Fruit fly (Drosophila melanogaster) whole organism, embryonic: ENCODE data around the gene Acn.

Source experiments
- Bteb2 ChIP-seq: fragments of 200-800 bp; sonication (Bioruptor generic); optimal IDR thresholded peaks from 2 replicates; lab custom pipeline; 2016; ENCODE audit warnings: missing biosample characterization, missing genetic modification characterization
- CG12071 ChIP-seq: fragments of 200-800 bp; sonication (Bioruptor generic); optimal IDR thresholded peaks from 3 replicates; lab custom pipeline; 2018; ENCODE audit warnings: missing biosample characterization, mild to moderate bottlenecking, missing genetic modification characterization
- CG13624 ChIP-seq: fragments of 200-800 bp; sonication (Bioruptor generic); optimal IDR thresholded peaks from 2 replicates; lab custom pipeline; 2016; ENCODE audit warnings: missing biosample characterization, missing genetic modification characterization
- CG1832 ChIP-seq: fragments of 200-800 bp; sonication (Bioruptor generic); optimal IDR thresholded peaks from 2 replicates; lab custom pipeline; 2017; ENCODE audit warnings: missing biosample characterization, mild to moderate bottlenecking, missing genetic modification characterization, inconsistent platforms
- CG31441 ChIP-seq: fragments of 200-800 bp; sonication (Bioruptor generic); IDR thresholded peaks from 2 replicates; pipeline ENCODE4 v1.3.6; 2022; ENCODE audit warnings: missing biosample characterization, missing genetic modification characterization
- CG34224 ChIP-seq: fragments of 200-800 bp; sonication (Bioruptor generic); IDR thresholded peaks from 3 replicates; pipeline ENCODE4 v1.3.6; 2022; ENCODE audit warnings: missing biosample characterization, missing genetic modification characterization; ENCODE audit not compliant: partially characterized antibody
- CG4360 ChIP-seq: fragments of 200-800 bp; sonication (Bioruptor generic); IDR thresholded peaks from 2 replicates; pipeline ENCODE4 v1.3.6; 2022; ENCODE audit warnings: missing biosample characterization, missing genetic modification characterization
- CG4707 ChIP-seq: fragments of 200-800 bp; sonication (Bioruptor generic); optimal IDR thresholded peaks from 2 replicates; lab custom pipeline; 2018; ENCODE audit warnings: missing biosample characterization, mild to moderate bottlenecking, missing genetic modification characterization, moderate library complexity
- CG4730 ChIP-seq: fragments of 200-800 bp; sonication (Bioruptor generic); IDR thresholded peaks from 2 replicates; pipeline ENCODE4 v1.3.6; 2022; ENCODE audit warnings: missing biosample characterization, missing genetic modification characterization
- CG6254 ChIP-seq: fragments of 200-800 bp; sonication (Bioruptor generic); optimal IDR thresholded peaks from 3 replicates; lab custom pipeline; 2017; ENCODE audit warnings: mild to moderate bottlenecking, missing biosample characterization, missing genetic modification reagents, missing genetic modification characterization
- CG6683 ChIP-seq: fragments of 200-800 bp; sonication (Bioruptor generic); optimal IDR thresholded peaks from 2 replicates; lab custom pipeline; 2017; ENCODE audit warnings: missing biosample characterization, mild to moderate bottlenecking, missing genetic modification characterization, missing genetic modification reagents
- CG7839 ChIP-seq: fragments of 200-800 bp; sonication (Bioruptor generic); optimal IDR thresholded peaks from 3 replicates; lab custom pipeline; 2018; ENCODE audit warnings: missing biosample characterization, mild to moderate bottlenecking, missing genetic modification characterization, moderate library complexity
- CG8290 ChIP-seq, 3 experiments: fragments of 200-800 bp; sonication (Bioruptor generic); optimal IDR thresholded peaks; 2 replicates each; lab custom pipeline; 2016 to 2019; ENCODE audit warnings: missing biosample characterization in 3 of 3, missing genetic modification characterization in 3 of 3, mild to moderate bottlenecking in 2 of 3, moderate library complexity in 1 of 3
- CG8359 ChIP-seq: fragments of 200-800 bp; sonication (Bioruptor generic); optimal IDR thresholded peaks from 2 replicates; lab custom pipeline; 2017; ENCODE audit warnings: missing biosample characterization, mild to moderate bottlenecking, missing genetic modification characterization, borderline replicate concordance
- CTCF ChIP-seq: fragments of 200-800 bp; sonication (Bioruptor generic); optimal IDR thresholded peaks from 2 replicates; lab custom pipeline; 2017; ENCODE audit warnings: missing biosample characterization, mild to moderate bottlenecking, missing genetic modification characterization, moderate library complexity
- Dek ChIP-seq: fragments of 200-800 bp; sonication (Bioruptor generic); optimal IDR thresholded peaks from 3 replicates; lab custom pipeline; 2019; ENCODE audit warnings: missing biosample characterization, mild to moderate bottlenecking, missing genetic modification characterization, moderate library complexity
- Gsc ChIP-seq: fragments of 200-800 bp; sonication (Bioruptor generic); IDR thresholded peaks from 2 replicates; pipeline ENCODE4 v1.3.6; 2022; ENCODE audit warnings: missing biosample characterization, missing genetic modification characterization
- HLHmδ ChIP-seq: fragments of 200-800 bp; sonication (Bioruptor generic); optimal IDR thresholded peaks from 2 replicates; lab custom pipeline; 2018; ENCODE audit warnings: missing biosample characterization, mild to moderate bottlenecking, missing genetic modification characterization, moderate library complexity
- HmgD ChIP-seq: fragments of 200-800 bp; sonication (Bioruptor generic); optimal IDR thresholded peaks from 3 replicates; lab custom pipeline; 2016; ENCODE audit warnings: missing biosample characterization, missing genetic modification characterization
- Hr3 ChIP-seq: fragments of 200-800 bp; sonication (Bioruptor generic); optimal IDR thresholded peaks from 3 replicates; lab custom pipeline; 2016; ENCODE audit warnings: missing biosample characterization, missing genetic modification characterization
- Hr51 ChIP-seq, 2 experiments: fragments of 200-800 bp; sonication (Bioruptor generic); optimal IDR thresholded peaks; 2 replicates in 1 of 2; 3 replicates in 1 of 2; lab custom pipeline; 2016 to 2018; ENCODE audit warnings: missing biosample characterization in 2 of 2, missing genetic modification characterization in 2 of 2, mild to moderate bottlenecking in 1 of 2, moderate library complexity in 1 of 2
- Kr ChIP-seq: fragments of 200-800 bp; sonication (Bioruptor generic); optimal IDR thresholded peaks from 2 replicates; lab custom pipeline; 2017; ENCODE audit warnings: missing biosample characterization, mild to moderate bottlenecking, missing genetic modification characterization
- MTF-1 ChIP-seq: fragments of 200-800 bp; sonication (Bioruptor generic); optimal IDR thresholded peaks from 2 replicates; lab custom pipeline; 2018; ENCODE audit warnings: missing biosample characterization, mild to moderate bottlenecking, missing genetic modification characterization, borderline replicate concordance
- Mes4 ChIP-seq: fragments of 200-800 bp; sonication (Bioruptor generic); optimal IDR thresholded peaks from 2 replicates; lab custom pipeline; 2016; ENCODE audit warnings: missing biosample characterization, missing genetic modification characterization
- Oli ChIP-seq: fragments of 200-800 bp; sonication (Bioruptor generic); optimal IDR thresholded peaks from 2 replicates; lab custom pipeline; 2018; ENCODE audit warnings: missing biosample characterization, mild to moderate bottlenecking, missing genetic modification characterization, moderate library complexity
- PHDP ChIP-seq: fragments of 200-800 bp; sonication (Bioruptor generic); optimal IDR thresholded peaks from 3 replicates; lab custom pipeline; 2018; ENCODE audit warnings: missing biosample characterization, mild to moderate bottlenecking, missing genetic modification characterization, moderate library complexity
- Pdp1 ChIP-seq, 2 experiments: fragments of 200-800 bp; sonication (Bioruptor generic); optimal IDR thresholded peaks; 3 replicates each; lab custom pipeline; 2016; ENCODE audit warnings: missing biosample characterization in 2 of 2, missing genetic modification characterization in 2 of 2, mild to moderate bottlenecking in 1 of 2, moderate library complexity in 1 of 2
- Side ChIP-seq: fragments of 200-800 bp; sonication (Bioruptor generic); optimal IDR thresholded peaks from 2 replicates; lab custom pipeline; 2016; ENCODE audit warnings: missing biosample characterization, missing genetic modification characterization
- Sry-δ ChIP-seq: fragments of 200-800 bp; sonication (Bioruptor generic); optimal IDR thresholded peaks from 2 replicates; lab custom pipeline; 2016; ENCODE audit warnings: missing biosample characterization, missing genetic modification characterization
- Ssrp ChIP-seq: fragments of 200-800 bp; sonication (Bioruptor generic); optimal IDR thresholded peaks from 2 replicates; lab custom pipeline; 2018; ENCODE audit warnings: missing biosample characterization, mild to moderate bottlenecking, missing genetic modification characterization, moderate library complexity
- TFAM ChIP-seq: fragments of 200-800 bp; sonication (Bioruptor generic); optimal IDR thresholded peaks from 2 replicates; lab custom pipeline; 2017; ENCODE audit warnings: missing biosample characterization, missing genetic modification characterization, inconsistent platforms
- ac ChIP-seq: fragments of 200-800 bp; sonication (Bioruptor generic); optimal IDR thresholded peaks from 3 replicates; lab custom pipeline; 2017; ENCODE audit warnings: missing biosample characterization, mild to moderate bottlenecking, missing genetic modification characterization
- corto ChIP-seq: fragments of 200-800 bp; sonication (Bioruptor generic); optimal IDR thresholded peaks from 2 replicates; lab custom pipeline; 2016; ENCODE audit warnings: missing biosample characterization, mild to moderate bottlenecking, missing genetic modification characterization, moderate library complexity
- dan ChIP-seq: fragments of 200-800 bp; sonication (Bioruptor generic); IDR thresholded peaks from 2 replicates; pipeline ENCODE4 v1.3.6; 2022; ENCODE audit warnings: missing biosample characterization, missing genetic modification characterization
- danr ChIP-seq: fragments of 200-800 bp; sonication (Bioruptor generic); IDR thresholded peaks from 2 replicates; pipeline ENCODE4 v1.3.6; 2022; ENCODE audit warnings: missing biosample characterization, missing genetic modification characterization
- dati ChIP-seq: fragments of 200-800 bp; sonication (Bioruptor generic); IDR thresholded peaks from 2 replicates; pipeline ENCODE4 v1.3.6; 2022; ENCODE audit warnings: missing biosample characterization, missing genetic modification characterization
- grau ChIP-seq: fragments of 200-800 bp; optimal IDR thresholded peaks from 3 replicates; lab custom pipeline; 2019; ENCODE audit warnings: missing biosample characterization, mild to moderate bottlenecking, missing genetic modification characterization, moderate library complexity
- hb ChIP-seq: fragments of 200-800 bp; sonication (Bioruptor generic); IDR thresholded peaks from 3 replicates; pipeline ENCODE4 v1.3.6; 2022; ENCODE audit warnings: missing biosample characterization, missing genetic modification characterization; ENCODE audit not compliant: partially characterized antibody
- her ChIP-seq: fragments of 200-800 bp; sonication (Bioruptor generic); optimal IDR thresholded peaks from 2 replicates; lab custom pipeline; 2016; ENCODE audit warnings: missing biosample characterization, missing genetic modification characterization
- mirr ChIP-seq: fragments of 200-800 bp; sonication (Bioruptor generic); optimal IDR thresholded peaks from 3 replicates; lab custom pipeline; 2018; ENCODE audit warnings: missing biosample characterization, mild to moderate bottlenecking, missing genetic modification characterization
- nerfin-2 ChIP-seq: fragments of 200-800 bp; sonication (Bioruptor generic); IDR thresholded peaks from 2 replicates; pipeline ENCODE4 v1.3.6; 2022; ENCODE audit warnings: missing biosample characterization, missing genetic modification characterization; ENCODE audit not compliant: partially characterized antibody
- oc ChIP-seq: fragments of 200-800 bp; sonication (Bioruptor generic); optimal IDR thresholded peaks from 2 replicates; lab custom pipeline; 2018; ENCODE audit warnings: missing biosample characterization, mild to moderate bottlenecking, missing genetic modification characterization, moderate library complexity
- pan ChIP-seq, 4 experiments: fragments of >200 bp in 3 of 4; fragments of 200-800 bp in 1 of 4; sonication (Bioruptor generic) in 1 of 4; optimal IDR thresholded peaks in 3 of 4; IDR thresholded peaks in 1 of 4; 2 replicates each; pipeline versions ENCODE4 v1.3.6 to Lab custom; 2017 to 2022; ENCODE audit warnings: missing biosample characterization in 2 of 4, missing genetic modification characterization in 2 of 4, mixed read lengths in 1 of 4
- pzg ChIP-seq: fragments of 200-800 bp; sonication (Bioruptor generic); optimal IDR thresholded peaks from 3 replicates; lab custom pipeline; 2018; ENCODE audit warnings: missing biosample characterization, mild to moderate bottlenecking, missing genetic modification characterization, moderate library complexity
- sens ChIP-seq: fragments of 200-800 bp; sonication (Bioruptor generic); peaks from one replicate; lab custom pipeline; 2016; ENCODE audit warnings: missing biosample characterization, missing genetic modification characterization
- sim ChIP-seq: fragments of 200-800 bp; sonication (Bioruptor generic); IDR thresholded peaks from 2 replicates; pipeline ENCODE4 v1.3.6; 2022; ENCODE audit warnings: missing biosample characterization, missing genetic modification characterization
- sr ChIP-seq: fragments of 200-800 bp; sonication (Bioruptor generic); IDR thresholded peaks from 3 replicates; pipeline ENCODE4 v1.3.6; 2022; ENCODE audit warnings: missing biosample characterization, missing genetic modification characterization
- stc ChIP-seq: fragments of 200-800 bp; sonication (Bioruptor generic); IDR thresholded peaks from 2 replicates; pipeline ENCODE4 v1.3.6; 2022; ENCODE audit warnings: missing biosample characterization, missing genetic modification characterization
- zfh2 ChIP-seq: fragments of 200-800 bp; sonication (Bioruptor generic); optimal IDR thresholded peaks from 2 replicates; lab custom pipeline; 2016; ENCODE audit warnings: missing biosample characterization, missing genetic modification characterization

Gene Acn

DNA sequence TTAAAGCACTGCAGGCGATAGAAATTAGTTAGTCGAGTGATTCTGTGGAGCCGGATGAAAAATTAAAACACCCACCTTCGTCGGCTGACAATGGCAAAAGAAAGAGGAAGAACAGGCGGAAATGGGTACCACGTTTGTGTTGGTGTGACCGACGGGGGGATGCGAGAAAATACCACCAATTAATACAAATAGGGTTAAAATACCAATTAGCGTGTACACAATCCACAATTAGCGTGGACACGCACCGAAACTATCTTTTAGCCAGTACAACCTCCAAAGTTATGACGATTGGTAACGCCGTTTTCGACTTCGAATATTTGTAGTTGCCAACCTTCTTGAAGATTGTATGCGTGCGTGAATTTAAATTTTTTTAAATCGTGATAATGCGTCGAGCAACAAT, 36.0 kb upstream of the Acn start, which contains the start of gene RpL30 (continued):
- TF ChIP-seq CG6683 (GFP tag; lab: Kevin White, UChicago) (peak; percentile 92), Oli (tag; lab: Kevin White, UChicago) (peak; percentile 65), Bteb2 (GFP tag; lab: Kevin White, UChicago) (peak; percentile 88), HLHmδ (GFP tag; lab: Kevin White, UChicago) (peak; percentile 99), her (GFP tag; lab: Kevin White, UChicago) (peak; percentile 94), Hr3 (GFP tag; lab: Kevin White, UChicago) (peak; percentile 51), TFAM (GFP tag; lab: Kevin White, UChicago) (peak; percentile 69), dati (peak; percentile 65), oc (tag; lab: Kevin White, UChicago) (peak; percentile 75), Kr (GFP tag; lab: Kevin White, UChicago) (peak; percentile 94), Hr51 (GFP tag; optimal IDR thresholded peaks at IDR 0.05; lab: Kevin White, UChicago) (peak; percentile 79 to 84), CTCF (GFP tag; lab: Kevin White, UChicago) (peak; percentile 72), Side (GFP tag; lab: Kevin White, UChicago) (peak; percentile 93), Pdp1 (GFP tag; optimal IDR thresholded peaks at IDR 0.05; lab: Kevin White, UChicago) (peak; percentile 70 to 92), CG6254 (GFP tag; lab: Kevin White, UChicago) (peak; percentile 87), stc (GFP tag; lab: Robert Waterston, UW) (peak; percentile 91), pzg (GFP tag; lab: Kevin White, UChicago) (peak; percentile 100), HmgD (GFP tag; lab: Kevin White, UChicago) (peak; percentile 96), Sry-δ (GFP tag; lab: Kevin White, UChicago) (peak; percentile 82), pan (optimal IDR thresholded peaks at IDR 0.05; lab: Kevin White, UChicago) (no peak), pan (GFP tag; optimal IDR thresholded peaks at IDR 0.05 in 1 of 2, IDR thresholded peaks at IDR 0.05 in 1 of 2) (peak in 1 of 2 experiments; percentile 85), CG8290 (GFP tag; optimal IDR thresholded peaks at IDR 0.05; lab: Kevin White, UChicago) (peak; percentile 90), CG8290 (tag; optimal IDR thresholded peaks at IDR 0.05; lab: Kevin White, UChicago) (peak; percentile 84 to 98), CG4360 (peak; percentile 70), dan (no peak), CG8359 (GFP tag; lab: Kevin White, UChicago) (peak; percentile 74), sim (peak; percentile 75), Ssrp (tag; lab: Kevin White, UChicago) (peak; percentile 21), CG4730 (GFP tag; lab: Robert Waterston, UW) (peak; percentile 17; the same call in 1 of the 2 replicates), CG31441 (GFP tag; lab: Robert Waterston, UW) (peak; percentile 90), danr (0 out of 2 replicates have a peak, but pooled peaks have one; percentile 27), CG13624 (GFP tag; lab: Kevin White, UChicago) (peak; percentile 95), sr (GFP tag; lab: Robert Waterston, UW) (peak; percentile 89), corto (no peak), CG34224 (GFP tag; lab: Robert Waterston, UW) (0 out of 3 replicates have a peak, but pooled peaks have one; percentile 55), mirr (peak; percentile 97), grau (tag; lab: Kevin White, UChicago) (peak; percentile 80), CG12071 (GFP tag; lab: Kevin White, UChicago) (peak; percentile 95), CG4707 (peak; percentile 94), MTF-1 (GFP tag; lab: Kevin White, UChicago) (peak; percentile 97), nerfin-2 (no peak), ac (GFP tag; lab: Kevin White, UChicago) (peak; percentile 86), sens (GFP tag; lab: Kevin White, UChicago) (peak; percentile 97), Dek (peak; percentile 87), CG7839 (peak; percentile 85), CG1832 (GFP tag; lab: Kevin White, UChicago) (no peak), Mes4 (GFP tag; lab: Kevin White, UChicago) (peak; percentile 98), Gsc (no peak), zfh2 (GFP tag; lab: Kevin White, UChicago) (peak; percentile 87), hb (GFP tag; lab: Robert Waterston, UW) (no peak), PHDP (tag; lab: Kevin White, UChicago) (peak; percentile 92)
